Fruit fly (Drosophila melanogaster) whole organism, embryonic: ENCODE measurements around the gene ari-1.

Experiments used
- Awh ChIP-seq: fragments of 200-800 bp; sonication (Bioruptor generic); IDR thresholded peaks from 2 replicates; pipeline ENCODE4, ENCODE4 v1.3.6; 2022; ENCODE audit warnings: missing biosample characterization, missing genetic modification characterization
- CG10209 ChIP-seq: fragments of 200-800 bp; sonication (Bioruptor generic); optimal IDR thresholded peaks from 3 replicates; lab custom pipeline; 2017; ENCODE audit warnings: missing biosample characterization, mild to moderate bottlenecking, missing genetic modification characterization, missing genetic modification reagents
- CG10321 ChIP-seq: fragments of 200-800 bp; sonication (Bioruptor generic); IDR thresholded peaks from 2 replicates; pipeline ENCODE4 v1.3.6; 2022; ENCODE audit warnings: missing biosample characterization, missing genetic modification characterization
- CG10959 ChIP-seq: fragments of 200-800 bp; sonication (Bioruptor generic); IDR thresholded peaks from 2 replicates; pipeline ENCODE4 v1.3.6; 2022; ENCODE audit warnings: missing biosample characterization, missing genetic modification characterization
- CG11093 ChIP-seq: fragments of 200-800 bp; sonication (Bioruptor generic); IDR thresholded peaks from 3 replicates; pipeline ENCODE4 v1.3.6; 2022; ENCODE audit warnings: missing biosample characterization, missing genetic modification characterization
- CG1233 ChIP-seq: fragments of 200-800 bp; sonication (Bioruptor generic); optimal IDR thresholded peaks from 4 replicates; lab custom pipeline; 2018; ENCODE audit warnings: missing biosample characterization, mild to moderate bottlenecking, missing genetic modification characterization
- CG14014 ChIP-seq: fragments of 200-800 bp; sonication (Bioruptor generic); IDR thresholded peaks from 2 replicates; pipeline ENCODE4 v1.3.6; 2022; ENCODE audit warnings: missing biosample characterization, missing genetic modification characterization
- CG14667 ChIP-seq: fragments of 200-800 bp; sonication (Bioruptor generic); IDR thresholded peaks from 2 replicates; pipeline ENCODE4 v1.3.6; 2022; ENCODE audit warnings: missing biosample characterization, missing genetic modification characterization
- CG2199 ChIP-seq: fragments of 200-800 bp; sonication (Bioruptor generic); IDR thresholded peaks from 3 replicates; pipeline ENCODE4 v1.3.6; 2022; ENCODE audit warnings: missing biosample characterization, missing genetic modification characterization
- CG31365 ChIP-seq: fragments of 200-800 bp; sonication (Bioruptor generic); optimal IDR thresholded peaks from 2 replicates; lab custom pipeline; 2018; ENCODE audit warnings: missing biosample characterization, mild to moderate bottlenecking, missing genetic modification characterization
- CG34376 ChIP-seq: fragments of 200-800 bp; sonication (Bioruptor generic); optimal IDR thresholded peaks from 2 replicates; lab custom pipeline; 2018; ENCODE audit warnings: missing biosample characterization, mild to moderate bottlenecking, missing genetic modification characterization
- CG43689 ChIP-seq: fragments of 200-800 bp; sonication (Bioruptor generic); IDR thresholded peaks from 2 replicates; pipeline ENCODE4 v1.3.6; 2022; ENCODE audit warnings: missing biosample characterization, missing genetic modification characterization
- CG4424 ChIP-seq: fragments of 200-800 bp; sonication (Bioruptor generic); optimal IDR thresholded peaks from 3 replicates; lab custom pipeline; 2016; ENCODE audit warnings: missing biosample characterization, missing genetic modification characterization
- CG4730 ChIP-seq: fragments of 200-800 bp; sonication (Bioruptor generic); IDR thresholded peaks from 2 replicates; pipeline ENCODE4 v1.3.6; 2022; ENCODE audit warnings: missing biosample characterization, missing genetic modification characterization
- CG5180 ChIP-seq: fragments of 200-800 bp; sonication (Bioruptor generic); optimal IDR thresholded peaks from 3 replicates; lab custom pipeline; 2017; ENCODE audit warnings: missing biosample characterization, missing genetic modification characterization, mild to moderate bottlenecking, moderate library complexity, missing genetic modification reagents
- CG8359 ChIP-seq: fragments of 200-800 bp; sonication (Bioruptor generic); optimal IDR thresholded peaks from 2 replicates; lab custom pipeline; 2017; ENCODE audit warnings: missing biosample characterization, mild to moderate bottlenecking, missing genetic modification characterization, borderline replicate concordance
- CG8478 ChIP-seq: fragments of >200 bp; optimal IDR thresholded peaks from 2 replicates; lab custom pipeline; 2018
- CG9437 ChIP-seq: fragments of 200-800 bp; sonication (Bioruptor generic); optimal IDR thresholded peaks from 2 replicates; lab custom pipeline; 2018; ENCODE audit warnings: missing biosample characterization, mild to moderate bottlenecking, missing genetic modification characterization
- CG9876 ChIP-seq: fragments of 200-800 bp; sonication (Bioruptor generic); optimal IDR thresholded peaks from 2 replicates; lab custom pipeline; 2016; ENCODE audit warnings: missing biosample characterization, missing genetic modification characterization
- CHES-1-like ChIP-seq: fragments of 200-800 bp; sonication (Bioruptor generic); optimal IDR thresholded peaks from 2 replicates; lab custom pipeline; 2016; ENCODE audit warnings: missing biosample characterization, missing genetic modification characterization
- Chrac-16 ChIP-seq: fragments of 200-800 bp; sonication (Bioruptor generic); optimal IDR thresholded peaks from 3 replicates; lab custom pipeline; 2016; ENCODE audit warnings: missing biosample characterization, missing genetic modification characterization
- Dfd ChIP-seq, 2 experiments: fragments of >200 bp; optimal IDR thresholded peaks; 2 replicates each; lab custom pipeline; 2017; ENCODE audit warnings: missing biosample characterization in 2 of 2, missing genetic modification characterization in 2 of 2
- E2f1 ChIP-seq: fragments of 200-800 bp; sonication (Bioruptor generic); IDR thresholded peaks from 2 replicates; pipeline ENCODE4 v1.3.6; 2022; ENCODE audit warnings: missing biosample characterization, missing genetic modification characterization
- Ets65A ChIP-seq: fragments of 200-800 bp; sonication (Bioruptor generic); peaks from one replicate; lab custom pipeline; 2016; ENCODE audit warnings: missing biosample characterization, missing genetic modification characterization
- Fer3 ChIP-seq: fragments of 200-800 bp; sonication (Bioruptor generic); optimal IDR thresholded peaks from 2 replicates; lab custom pipeline; 2018; ENCODE audit warnings: missing biosample characterization, mild to moderate bottlenecking, missing genetic modification characterization, moderate library complexity
- Gsc ChIP-seq: fragments of 200-800 bp; sonication (Bioruptor generic); IDR thresholded peaks from 2 replicates; pipeline ENCODE4 v1.3.6; 2022; ENCODE audit warnings: missing biosample characterization, missing genetic modification characterization
- HLHmδ ChIP-seq: fragments of 200-800 bp; sonication (Bioruptor generic); optimal IDR thresholded peaks from 2 replicates; lab custom pipeline; 2018; ENCODE audit warnings: missing biosample characterization, mild to moderate bottlenecking, missing genetic modification characterization, moderate library complexity
- NFAT ChIP-seq: fragments of 200-800 bp; sonication (Bioruptor generic); IDR thresholded peaks from 2 replicates; pipeline ENCODE4 v1.3.6; 2022; ENCODE audit warnings: missing biosample characterization, missing genetic modification characterization
- PHDP ChIP-seq: fragments of 200-800 bp; sonication (Bioruptor generic); optimal IDR thresholded peaks from 3 replicates; lab custom pipeline; 2018; ENCODE audit warnings: missing biosample characterization, mild to moderate bottlenecking, missing genetic modification characterization, moderate library complexity
- TFAM ChIP-seq: fragments of 200-800 bp; sonication (Bioruptor generic); optimal IDR thresholded peaks from 2 replicates; lab custom pipeline; 2017; ENCODE audit warnings: missing biosample characterization, missing genetic modification characterization, inconsistent platforms
- Trl ChIP-seq, 3 experiments: fragments of >200 bp in 2 of 3; fragments of 200-800 bp in 1 of 3; sonication (Bioruptor generic) in 1 of 3; optimal IDR thresholded peaks; 2 replicates in 1 of 3; 3 replicates in 2 of 3; lab custom pipeline; 2016 to 2017; ENCODE audit warnings: missing biosample characterization in 1 of 3, missing genetic modification characterization in 1 of 3
- Xrp1 ChIP-seq: fragments of 200-800 bp; sonication (Bioruptor generic); IDR thresholded peaks from 2 replicates; pipeline ENCODE4 v1.3.6; 2022; ENCODE audit warnings: missing biosample characterization, missing genetic modification characterization
- ac ChIP-seq: fragments of 200-800 bp; sonication (Bioruptor generic); optimal IDR thresholded peaks from 3 replicates; lab custom pipeline; 2017; ENCODE audit warnings: missing biosample characterization, mild to moderate bottlenecking, missing genetic modification characterization
- bcd ChIP-seq: fragments of 200-800 bp; sonication (Bioruptor generic); optimal IDR thresholded peaks from 2 replicates; lab custom pipeline; 2017; ENCODE audit warnings: missing biosample characterization, mild to moderate bottlenecking, missing genetic modification characterization
- cato ChIP-seq: fragments of 200-800 bp; sonication (Bioruptor generic); optimal IDR thresholded peaks from 2 replicates; lab custom pipeline; 2016; ENCODE audit warnings: missing biosample characterization, missing genetic modification characterization, borderline replicate concordance
- crc ChIP-seq: fragments of 200-800 bp; sonication (Bioruptor generic); optimal IDR thresholded peaks from 2 replicates; lab custom pipeline; 2016; ENCODE audit warnings: missing biosample characterization, missing genetic modification characterization
- crp ChIP-seq, 2 experiments: fragments of 200-800 bp; sonication (Bioruptor generic); optimal IDR thresholded peaks; 2 replicates in 1 of 2; 3 replicates in 1 of 2; lab custom pipeline; 2017; ENCODE audit warnings: missing biosample characterization in 2 of 2, missing genetic modification characterization in 2 of 2, mild to moderate bottlenecking in 1 of 2, moderate library complexity in 1 of 2
- disco-r ChIP-seq: fragments of 200-800 bp; sonication (Bioruptor generic); optimal IDR thresholded peaks from 2 replicates; lab custom pipeline; 2016; ENCODE audit warnings: missing biosample characterization, missing genetic modification characterization
- dmrt11E ChIP-seq: fragments of 200-800 bp; sonication (Bioruptor generic); optimal IDR thresholded peaks from 3 replicates; lab custom pipeline; 2018; ENCODE audit warnings: missing biosample characterization, mild to moderate bottlenecking, missing genetic modification characterization, moderate library complexity
- eyg ChIP-seq: fragments of 200-800 bp; sonication (Bioruptor generic); optimal IDR thresholded peaks from 3 replicates; lab custom pipeline; 2016; ENCODE audit warnings: missing biosample characterization, missing genetic modification characterization
- fu2 ChIP-seq: fragments of 200-800 bp; sonication (Bioruptor generic); optimal IDR thresholded peaks from 2 replicates; lab custom pipeline; 2016; ENCODE audit warnings: missing biosample characterization, missing genetic modification characterization
- gce ChIP-seq: fragments of 200-800 bp; sonication (Bioruptor generic); IDR thresholded peaks from 3 replicates; pipeline ENCODE4 v1.3.6; 2022; ENCODE audit warnings: missing biosample characterization, missing genetic modification characterization
- gsb ChIP-seq: fragments of 200-800 bp; sonication (Bioruptor generic); IDR thresholded peaks from 2 replicates; pipeline ENCODE4 v1.3.6; 2022; ENCODE audit warnings: missing biosample characterization, missing genetic modification characterization
- hbn ChIP-seq: fragments of 200-800 bp; sonication (Bioruptor generic); IDR thresholded peaks from 2 replicates; pipeline ENCODE4 v1.3.6; 2022; ENCODE audit warnings: missing biosample characterization, missing genetic modification characterization; ENCODE audit not compliant: partially characterized antibody
- inv ChIP-seq: fragments of 200-800 bp; sonication (Bioruptor generic); IDR thresholded peaks from 2 replicates; pipeline ENCODE4 v1.3.6; 2022; ENCODE audit warnings: missing biosample characterization, missing genetic modification characterization; ENCODE audit not compliant: partially characterized antibody
- peb ChIP-seq: fragments of 200-800 bp; sonication (Bioruptor generic); IDR thresholded peaks from 2 replicates; pipeline ENCODE4 v1.3.6; 2022; ENCODE audit warnings: missing biosample characterization, missing genetic modification characterization
- pum ChIP-seq: fragments of 200-800 bp; sonication (Bioruptor generic); optimal IDR thresholded peaks from 2 replicates; lab custom pipeline; 2016; ENCODE audit warnings: missing biosample characterization, missing genetic modification characterization
- ranshi ChIP-seq: fragments of 200-800 bp; sonication (Bioruptor generic); IDR thresholded peaks from 2 replicates; pipeline ENCODE4 v1.3.6; 2022; ENCODE audit warnings: missing biosample characterization, missing genetic modification characterization
- sens-2 ChIP-seq: fragments of 200-800 bp; sonication (Bioruptor generic); IDR thresholded peaks from 2 replicates; pipeline ENCODE4 v1.3.6; 2022; ENCODE audit warnings: missing biosample characterization, missing genetic modification characterization
- tna ChIP-seq: fragments of 200-800 bp; sonication (Bioruptor generic); IDR thresholded peaks from 2 replicates; pipeline ENCODE4 v1.3.6; 2022; ENCODE audit warnings: missing biosample characterization, missing genetic modification characterization; ENCODE audit not compliant: partially characterized antibody
- usp ChIP-seq: fragments of >200 bp; optimal IDR thresholded peaks from 2 replicates; lab custom pipeline; 2017; ENCODE audit warnings: missing biosample characterization, missing genetic modification characterization
- wek ChIP-seq: fragments of 200-800 bp; sonication (Bioruptor generic); optimal IDR thresholded peaks from 3 replicates; lab custom pipeline; 2018; ENCODE audit warnings: missing biosample characterization, mild to moderate bottlenecking, missing genetic modification characterization, moderate library complexity
- zfh1 ChIP-seq: fragments of 200-800 bp; sonication (Bioruptor generic); IDR thresholded peaks from 3 replicates; pipeline ENCODE4 v1.3.6; 2022; ENCODE audit warnings: missing biosample characterization, missing genetic modification characterization

ari-1 gene

DNA sequence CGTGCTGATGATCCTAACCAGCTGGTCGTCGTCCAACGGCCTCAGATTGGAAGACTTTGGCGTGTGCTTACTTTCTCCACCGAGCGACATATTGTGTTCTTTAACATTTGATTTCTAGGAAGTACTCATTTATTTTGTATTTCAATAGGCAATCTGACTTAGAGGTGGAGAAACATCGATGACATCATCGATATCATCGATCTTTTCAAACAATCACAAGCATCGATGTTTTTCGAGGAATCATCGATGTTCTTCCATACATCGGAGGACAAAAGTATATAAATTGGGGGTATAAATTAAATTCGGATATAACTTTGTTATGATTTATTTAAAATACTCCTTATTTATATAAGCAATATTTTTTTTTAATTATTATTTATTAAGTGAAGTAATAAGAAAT lies 47.3 kb downstream of the ari-1 start, which contains the start of gene Swt1 (continued):
- TF ChIP-seq HLHmδ (GFP tag; lab: Kevin White, UChicago) (no peak), disco-r (no peak), bcd (GFP tag; lab: Kevin White, UChicago) (no peak), Xrp1 (no peak), hbn (GFP tag; lab: Robert Waterston, UW) (peak; percentile 87), dmrt11E (tag; lab: Kevin White, UChicago) (no peak), CG4730 (GFP tag; lab: Robert Waterston, UW) (no peak), crc (no peak), CG10959 (GFP tag; lab: Robert Waterston, UW) (no peak), zfh1 (GFP tag; lab: Robert Waterston, UW) (no peak), tna (GFP tag; lab: Robert Waterston, UW) (peak; percentile 74), peb (GFP tag; lab: Robert Waterston, UW) (no peak), CG8359 (GFP tag; lab: Kevin White, UChicago) (no peak), E2f1 (GFP tag; lab: Robert Waterston, UW) (no peak), CG9876 (GFP tag; lab: Kevin White, UChicago) (no peak), crp (GFP tag; optimal IDR thresholded peaks at IDR 0.05; lab: Kevin White, UChicago) (no peak), usp (GFP tag; lab: Kevin White, UChicago) (no peak), CG14667 (GFP tag; lab: Robert Waterston, UW) (no peak), wek (no peak), CG14014 (GFP tag; lab: Robert Waterston, UW) (no peak), CG11093 (GFP tag; lab: Robert Waterston, UW) (no peak), CG31365 (no peak), pum (GFP tag; lab: Kevin White, UChicago) (no peak), CG43689 (GFP tag; lab: Robert Waterston, UW) (no peak), CG9437 (GFP tag; lab: Kevin White, UChicago) (no peak), Trl (optimal IDR thresholded peaks at IDR 0.05; lab: Kevin White, UChicago) (no peak), Trl (GFP tag; optimal IDR thresholded peaks at IDR 0.05; lab: Kevin White, UChicago) (no peak), CG8478 (lab: Kevin White, UChicago) (no peak), ac (no peak), inv (GFP tag; lab: Robert Waterston, UW) (peak; percentile 87), eyg (GFP tag; lab: Kevin White, UChicago) (no peak), CHES-1-like (GFP tag; lab: Kevin White, UChicago) (no peak), Ets65A (no peak), CG34376 (no peak), CG5180 (GFP tag; lab: Kevin White, UChicago) (no peak), gsb (GFP tag; lab: Robert Waterston, UW) (no peak), Gsc (no peak), cato (no peak), Dfd (GFP tag; optimal IDR thresholded peaks at IDR 0.05; lab: Kevin White, UChicago) (no peak), fu2 (no peak), CG10321 (GFP tag; lab: Robert Waterston, UW) (no peak), sens-2 (no peak), PHDP (tag; lab: Kevin White, UChicago) (no peak), CG1233 (GFP tag; lab: Kevin White, UChicago) (no peak), CG4424 (GFP tag; lab: Kevin White, UChicago) (no peak), gce (no peak), CG10209 (no peak), ranshi (GFP tag; lab: Robert Waterston, UW) (no peak), Awh (GFP tag; lab: Robert Waterston, UW) (no peak), CG2199 (no peak), NFAT (GFP tag; lab: Robert Waterston, UW) (no peak), Fer3 (tag; lab: Kevin White, UChicago) (no peak), Chrac-16 (GFP tag; lab: Kevin White, UChicago) (no peak), TFAM (GFP tag; lab: Kevin White, UChicago) (no peak)
